Worm (Caenorhabditis elegans): ENCODE measurements around the gene F18E9.7.

DNA sequence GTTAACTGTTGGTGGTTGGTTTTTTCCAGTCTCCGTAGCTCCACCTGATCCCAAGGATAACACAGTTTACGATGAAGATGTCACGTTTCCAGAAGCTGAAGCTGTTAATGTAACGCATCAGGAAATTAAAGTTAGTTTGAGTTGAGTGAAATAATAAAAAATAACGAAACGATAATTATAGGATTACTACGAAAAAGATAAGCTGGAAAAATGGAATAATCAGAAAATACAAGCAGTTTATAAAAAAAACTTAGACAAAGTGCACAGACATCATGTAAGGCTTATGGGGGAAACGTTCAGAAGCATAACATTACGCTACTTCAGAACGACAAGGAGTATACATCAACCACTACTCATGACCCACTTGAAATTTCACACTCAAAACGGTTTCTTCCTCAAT lies 16.1 kb downstream of the F18E9.7 start, which contains the start of gene F18E9.8:
- TF ChIP-seq T23F11.4 (GFP tag; optimal IDR thresholded peaks at IDR 0.05) (no peak), ceh-9 (tag; optimal IDR thresholded peaks at IDR 0.05) (no peak), ceh-6 (GFP tag; optimal IDR thresholded peaks at IDR 0.05) (no peak), tbx-2 (tag; optimal IDR thresholded peaks at IDR 0.05) (no peak), syd-9 (tag; optimal IDR thresholded peaks at IDR 0.05) (no peak), ceh-2 (tag; optimal IDR thresholded peaks at IDR 0.05) (no peak)
